Worm (Caenorhabditis elegans): ENCODE results near the gene F25E5.8.

F25E5.8 gene

DNA sequence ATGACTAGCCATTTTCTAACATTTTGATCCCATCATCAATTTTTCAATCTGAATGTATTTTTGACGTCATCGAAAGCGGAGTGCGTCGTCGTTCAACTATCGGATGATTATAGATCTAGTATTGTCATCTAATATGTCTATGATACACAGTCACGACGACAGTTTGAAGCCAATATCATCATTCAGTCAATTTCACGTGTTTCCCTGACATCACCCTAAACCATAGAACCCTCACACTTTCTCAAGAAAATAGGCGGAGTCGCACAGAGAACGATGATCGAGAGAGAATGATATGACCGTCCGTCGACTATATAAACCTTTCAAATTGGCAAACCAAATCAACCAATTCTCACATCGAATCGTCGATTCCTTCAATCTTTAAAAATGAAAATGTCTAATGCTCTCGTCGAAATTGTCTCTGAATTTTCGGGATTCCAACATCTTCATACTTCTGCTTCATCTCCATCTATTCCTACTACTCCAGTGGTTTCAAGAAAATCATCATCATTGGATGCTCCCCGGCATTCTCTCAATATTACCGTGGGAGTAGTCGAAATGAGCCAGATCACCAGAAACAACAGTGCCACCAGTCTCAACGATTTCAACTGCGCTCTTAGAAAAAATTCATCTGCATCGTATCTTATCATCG lies 19.8 kb upstream of the F25E5.8 start, which contains the start of gene F18E3.13 (continued):
- peak; percentile 53; the same call in 1 of the 2 replicates for TF ChIP-seq grh-1 (GFP tag; IDR thresholded peaks at IDR 0.05)
- TF ChIP-seq blmp-1 (tag; optimal IDR thresholded peaks at IDR 0.05): peak; percentile 90
- TF ChIP-seq mef-2 (tag; optimal IDR thresholded peaks at IDR 0.05): no peak
- TF ChIP-seq nhr-90 (tag; optimal IDR thresholded peaks at IDR 0.05; ENCODE audit: poor library complexity): peak; percentile 78
- peak; percentile 95 for TF ChIP-seq nhr-20 (tag; optimal IDR thresholded peaks at IDR 0.05)
- peak; percentile 7 for TF ChIP-seq jun-1 (tag; optimal IDR thresholded peaks at IDR 0.05)
- no peak for TF ChIP-seq irx-1 (tag; optimal IDR thresholded peaks at IDR 0.05)
- TF ChIP-seq alr-1 (tag; optimal IDR thresholded peaks at IDR 0.05; ENCODE audit: borderline replicate concordance): no peak
- peak; percentile 32 for TF ChIP-seq unc-130 (tag; optimal IDR thresholded peaks at IDR 0.05)
- TF ChIP-seq nhr-77 (tag; optimal IDR thresholded peaks at IDR 0.05): no peak
- TF ChIP-seq lin-13 (GFP tag; optimal IDR thresholded peaks at IDR 0.05): no peak
- no peak for TF ChIP-seq efl-1 (optimal IDR thresholded peaks at IDR 0.05)
- TF ChIP-seq efl-1 (GFP tag; optimal IDR thresholded peaks at IDR 0.05 in 1 of 2): peak in 1 of 2 experiments; percentile 89
- no peak for TF ChIP-seq xbp-1 (tag; optimal IDR thresholded peaks at IDR 0.05)
- TF ChIP-seq nhr-28 (tag; optimal IDR thresholded peaks at IDR 0.05): no peak
- no peak for TF ChIP-seq aha-1 (tag; optimal IDR thresholded peaks at IDR 0.05)
- TF ChIP-seq ces-1 (GFP tag; optimal IDR thresholded peaks at IDR 0.05): no peak
- peak; percentile 34 for TF ChIP-seq nhr-47 (tag; optimal IDR thresholded peaks at IDR 0.05)
- no peak for TF ChIP-seq unc-30 (tag; optimal IDR thresholded peaks at IDR 0.05)
- no peak for TF ChIP-seq C34B4.2 (tag; optimal IDR thresholded peaks at IDR 0.05)
- TF ChIP-seq unc-86 (tag; optimal IDR thresholded peaks at IDR 0.05): no peak
- no peak for TF ChIP-seq fos-1 (tag; optimal IDR thresholded peaks at IDR 0.05)
- TF ChIP-seq nhr-76 (tag; optimal IDR thresholded peaks at IDR 0.05): no peak
- TF ChIP-seq nhr-85 (tag): peak; percentile 98
- peak; percentile 65 for TF ChIP-seq skn-1 (tag; optimal IDR thresholded peaks at IDR 0.05)
- TF ChIP-seq lir-3 (tag; optimal IDR thresholded peaks at IDR 0.05; ENCODE audit: poor library complexity): no peak
- no peak for TF ChIP-seq ceh-88 (GFP tag; IDR thresholded peaks at IDR 0.05)
- peak; percentile 71 for TF ChIP-seq lin-14 (GFP tag; optimal IDR thresholded peaks at IDR 0.05)
- no peak for TF ChIP-seq pax-3 (tag; optimal IDR thresholded peaks at IDR 0.05)
- no peak for TF ChIP-seq isw-1 (GFP tag; IDR thresholded peaks at IDR 0.05)
- TF ChIP-seq efl-3 (GFP tag; optimal IDR thresholded peaks at IDR 0.05): no peak
- TF ChIP-seq mep-1 (tag; optimal IDR thresholded peaks at IDR 0.05): no peak
- peak in 1 of 2 experiments; percentile 69 for TF ChIP-seq lin-35 (GFP tag; optimal IDR thresholded peaks at IDR 0.05)
- TF ChIP-seq fkh-4 (tag; optimal IDR thresholded peaks at IDR 0.05; ENCODE audit: borderline replicate concordance): no peak
- TF ChIP-seq nhr-237 (tag; optimal IDR thresholded peaks at IDR 0.05): no peak
- TF ChIP-seq sup-37 (GFP tag; optimal IDR thresholded peaks at IDR 0.05): no peak
- TF ChIP-seq ceh-82 (tag; optimal IDR thresholded peaks at IDR 0.05): no peak
- TF ChIP-seq snpc-4 (tag; optimal IDR thresholded peaks at IDR 0.05): no peak
- TF ChIP-seq ets-5 (GFP tag; IDR thresholded peaks at IDR 0.05): no peak
- no peak for TF ChIP-seq rnt-1 (tag; optimal IDR thresholded peaks at IDR 0.05)
- peak; percentile 70 for TF ChIP-seq tbx-2 (tag; optimal IDR thresholded peaks at IDR 0.05)
- TF ChIP-seq nhr-11 (tag; optimal IDR thresholded peaks at IDR 0.05): no peak
- TF ChIP-seq sox-4 (tag; optimal IDR thresholded peaks at IDR 0.05): no peak
- no peak for TF ChIP-seq ceh-90 (tag; optimal IDR thresholded peaks at IDR 0.05)
- TF ChIP-seq hlh-17 (GFP tag; optimal IDR thresholded peaks at IDR 0.05; ENCODE audit: borderline replicate concordance): no peak
- no peak for TF ChIP-seq ama-1 (optimal IDR thresholded peaks at IDR 0.05)
- peak in 1 of 2 experiments; percentile 83 for TF ChIP-seq mdl-1 (tag; optimal IDR thresholded peaks at IDR 0.05)
- TF ChIP-seq F16B12.6 (tag; optimal IDR thresholded peaks at IDR 0.05): no peak
- no peak for TF ChIP-seq pqm-1 (tag; optimal IDR thresholded peaks at IDR 0.05)
- TF ChIP-seq aly-2 (tag; optimal IDR thresholded peaks at IDR 0.05): no peak
- TF ChIP-seq unc-62 (GFP tag; optimal IDR thresholded peaks at IDR 0.05): no peak
- TF ChIP-seq egl-13 (tag; optimal IDR thresholded peaks at IDR 0.05): no peak
- TF ChIP-seq elt-2 (tag; optimal IDR thresholded peaks at IDR 0.05): no peak
- TF ChIP-seq hlh-4 (tag; optimal IDR thresholded peaks at IDR 0.05): no peak
